Worm (Caenorhabditis elegans): ENCODE results near the gene cutc-1.
A peak's percentile ranks its signal among the peaks of the same experiment; 100 is the strongest.

The cutc-1 gene

ce11 chrIII:8355462-8355815 is 48.0 kb downstream of the cutc-1 start (continued):
- peak; percentile 96 for TF ChIP-seq hsf-1 (GFP tag; IDR thresholded peaks at IDR 0.05)

ce11 chrIII:8354644-8355461 is 48.6 kb downstream of the cutc-1 start, which contains the start of gene unc-116:
TSS of gene unc-116 (minus strand) at chrIII:8355174.
- TF ChIP-seq unc-62 (GFP tag; optimal IDR thresholded peaks at IDR 0.05) = no peak
- TF ChIP-seq F33H1.4 (GFP tag; IDR thresholded peaks at IDR 0.05) = peak; percentile 5; the same call in 1 of the 2 replicates
- TF ChIP-seq F57A8.1 (GFP tag; optimal IDR thresholded peaks at IDR 0.05) = no peak
- no peak for TF ChIP-seq athp-1 (tag; optimal IDR thresholded peaks at IDR 0.05)
- no peak for TF ChIP-seq somi-1 (GFP tag; optimal IDR thresholded peaks at IDR 0.05)
- no peak for TF ChIP-seq F55B11.4 (tag; optimal IDR thresholded peaks at IDR 0.05; ENCODE audit: borderline replicate concordance, insufficient read depth)
- no peak for TF ChIP-seq madf-8 (GFP tag; conservative IDR thresholded peaks at IDR 0.05)
- no peak for TF ChIP-seq ztf-6 (GFP tag; IDR thresholded peaks at IDR 0.05)
- no peak for TF ChIP-seq nfyb-1 (GFP tag; IDR thresholded peaks at IDR 0.05)
- peak; percentile 34; the same call in 1 of the 2 replicates for TF ChIP-seq hmg-1.2 (GFP tag; IDR thresholded peaks at IDR 0.05)
- TF ChIP-seq nhr-27 (tag; optimal IDR thresholded peaks at IDR 0.05) = no peak
- no peak for TF ChIP-seq sptf-2 (GFP tag; optimal IDR thresholded peaks at IDR 0.05)
- TF ChIP-seq Y56A3A.18 (GFP tag; IDR thresholded peaks at IDR 0.05) = no peak
- no peak for TF ChIP-seq atf-7 (tag; optimal IDR thresholded peaks at IDR 0.05)
- TF ChIP-seq B0336.3 (GFP tag; IDR thresholded peaks at IDR 0.05) = no peak; the same call in 1 of the 2 replicates
- 0 out of 2 replicates have a peak, but pooled peaks have one; percentile 10 for TF ChIP-seq attf-3 (GFP tag; conservative IDR thresholded peaks at IDR 0.05)
- TF ChIP-seq B0019.2 (GFP tag; conservative IDR thresholded peaks at IDR 0.05) = no peak
- TF ChIP-seq chd-7 (tag; optimal IDR thresholded peaks at IDR 0.05) = no peak
- 0 out of 2 replicates have a peak, but pooled peaks have one; percentile 24 for TF ChIP-seq let-526 (GFP tag; IDR thresholded peaks at IDR 0.05)
- TF ChIP-seq T07F8.4 (tag; optimal IDR thresholded peaks at IDR 0.05) = no peak
- TF ChIP-seq lsl-1 (GFP tag; optimal IDR thresholded peaks at IDR 0.05) = no peak
- TF ChIP-seq pha-4 (tag; optimal IDR thresholded peaks at IDR 0.05) = no peak
- TF ChIP-seq aptf-2 (GFP tag; conservative IDR thresholded peaks at IDR 0.05) = no peak
- TF ChIP-seq nhr-80 (tag; optimal IDR thresholded peaks at IDR 0.05) = no peak
- TF ChIP-seq snpc-3.4 (tag; optimal IDR thresholded peaks at IDR 0.05) = no peak
- peak; percentile 99 for TF ChIP-seq cebp-1 (GFP tag; IDR thresholded peaks at IDR 0.05)
- peak; percentile 100 for TF ChIP-seq cebp-1 (tag; optimal IDR thresholded peaks at IDR 0.05)
- TF ChIP-seq nhr-179 (tag; optimal IDR thresholded peaks at IDR 0.05) = no peak
- no peak for TF ChIP-seq nfya-2 (GFP tag; IDR thresholded peaks at IDR 0.05)
- TF ChIP-seq B0035.1 (tag; optimal IDR thresholded peaks at IDR 0.05) = no peak
- peak; percentile 7 for TF ChIP-seq ets-4 (GFP tag; optimal IDR thresholded peaks at IDR 0.05)
- peak; percentile 8 for TF ChIP-seq ceh-79 (tag; optimal IDR thresholded peaks at IDR 0.05)
- peak; percentile 80 for TF ChIP-seq attf-5 (GFP tag; optimal IDR thresholded peaks at IDR 0.05)
- TF ChIP-seq ceh-100 (GFP tag; IDR thresholded peaks at IDR 0.05) = no peak
- TF ChIP-seq egrh-3 (GFP tag; IDR thresholded peaks at IDR 0.05) = no peak
- no peak for TF ChIP-seq egl-18 (GFP tag; IDR thresholded peaks at IDR 0.05)
- TF ChIP-seq K12H6.12 (tag; optimal IDR thresholded peaks at IDR 0.05) = peak; percentile 56
- TF ChIP-seq hsf-1 (GFP tag; IDR thresholded peaks at IDR 0.05) = no peak
- TF ChIP-seq mxl-1 (tag; optimal IDR thresholded peaks at IDR 0.05) = no peak
- no peak for TF ChIP-seq akir-1 (GFP tag; optimal IDR thresholded peaks at IDR 0.05)
- no peak for TF ChIP-seq ceh-91 (GFP tag; IDR thresholded peaks at IDR 0.05)
- no peak for TF ChIP-seq F23B12.7 (tag; optimal IDR thresholded peaks at IDR 0.05; ENCODE audit: insufficient read depth)
- no peak for TF ChIP-seq madf-6 (GFP tag; IDR thresholded peaks at IDR 0.05)
- TF ChIP-seq C17E4.6 (GFP tag; IDR thresholded peaks at IDR 0.05) = no peak
- no peak for TF ChIP-seq Y79H2A.3 (GFP tag; conservative IDR thresholded peaks at IDR 0.05)

All from whole organism, young adult.